Fruit fly (Drosophila melanogaster): ENCODE data around the gene ems.

ems gene

DNA sequence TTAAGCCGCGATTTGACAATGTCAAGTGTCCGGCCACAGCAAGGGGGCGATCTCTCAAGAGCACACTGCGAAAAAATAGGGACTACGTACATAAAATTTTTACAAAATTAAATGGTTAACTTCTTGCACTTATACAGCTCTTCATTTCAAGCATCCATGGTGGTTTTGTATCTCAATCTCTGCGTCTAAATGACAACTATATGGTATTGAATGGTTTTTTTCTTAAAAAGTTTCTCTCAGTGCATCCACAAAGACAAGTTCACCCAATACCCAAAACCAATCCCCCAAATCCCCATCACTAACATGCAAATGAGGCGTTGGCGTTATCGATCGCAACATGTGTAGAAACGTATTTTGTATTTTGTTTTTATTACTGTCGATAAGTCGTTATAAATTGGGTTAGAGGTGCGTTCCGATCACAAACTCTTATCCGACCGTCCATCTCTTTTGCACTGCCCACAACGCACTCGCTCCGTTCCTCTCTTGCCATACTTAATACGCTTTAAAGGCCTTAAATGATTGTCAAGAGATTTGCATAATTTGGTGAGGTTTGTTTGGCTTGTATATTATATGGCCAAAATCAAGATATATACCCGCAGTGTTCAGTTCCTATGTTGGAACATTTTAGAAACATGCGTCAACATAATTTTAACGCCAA, 13.2 kb downstream of the ems start (continued):
- TF ChIP-seq spab (GFP tag; optimal IDR thresholded peaks at IDR 0.05) (no peak), ss (GFP tag; optimal IDR thresholded peaks at IDR 0.05) (no peak), CG11902 (GFP tag; optimal IDR thresholded peaks at IDR 0.05) (peak; percentile 6), CG31627 (GFP tag; optimal IDR thresholded peaks at IDR 0.05) (peak; percentile 70), fkh (GFP tag; optimal IDR thresholded peaks at IDR 0.05) (no peak), Eip93F (GFP tag; optimal IDR thresholded peaks at IDR 0.05) (no peak), CG11294 (GFP tag; IDR thresholded peaks at IDR 0.05) (no peak), CG6792 (GFP tag; optimal IDR thresholded peaks at IDR 0.05) (peak; percentile 24)

DNA sequence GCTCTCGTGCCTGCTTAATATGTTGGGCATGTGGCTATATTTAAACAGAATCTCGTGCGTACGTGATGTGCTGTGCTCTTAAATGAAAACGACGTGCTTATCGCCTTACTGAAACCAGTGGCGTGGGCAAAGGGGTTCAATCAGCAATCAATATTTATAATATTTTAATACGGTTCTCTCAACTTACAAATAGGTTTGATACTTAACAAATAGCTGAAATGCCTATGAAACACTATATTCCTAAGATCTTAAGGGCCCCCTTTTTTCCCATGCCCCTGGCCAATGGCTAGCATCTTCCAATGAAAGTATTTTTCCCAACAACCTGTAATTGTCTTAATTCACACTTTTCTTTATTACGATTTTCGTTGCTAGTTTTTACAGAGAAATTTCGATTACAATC, 14.0 kb downstream of the ems start:
- TF ChIP-seq Met (GFP tag; optimal IDR thresholded peaks at IDR 0.05) (peak; percentile 77), Sox15 (GFP tag; optimal IDR thresholded peaks at IDR 0.05) (peak; percentile 56), Eip78C (GFP tag) (peak; percentile 92), CG11902 (GFP tag; optimal IDR thresholded peaks at IDR 0.05) (peak; percentile 66), cyc (GFP tag; optimal IDR thresholded peaks at IDR 0.05) (peak; percentile 65), vri (GFP tag; optimal IDR thresholded peaks at IDR 0.05) (peak; percentile 36), fkh (GFP tag; optimal IDR thresholded peaks at IDR 0.05) (no peak), achi (GFP tag; optimal IDR thresholded peaks at IDR 0.05) (peak; percentile 69), CG6854 (GFP tag; optimal IDR thresholded peaks at IDR 0.05) (no peak), spab (GFP tag; optimal IDR thresholded peaks at IDR 0.05) (peak; percentile 80), dac (GFP tag; optimal IDR thresholded peaks at IDR 0.05) (no peak), CG1621 (tag; optimal IDR thresholded peaks at IDR 0.05) (peak; percentile 79), Eip93F (GFP tag; optimal IDR thresholded peaks at IDR 0.05) (no peak), CG6792 (GFP tag; optimal IDR thresholded peaks at IDR 0.05) (peak; percentile 77), CG11762 (GFP tag; optimal IDR thresholded peaks at IDR 0.05; ENCODE audit: insufficient read depth) (peak; percentile 56), Smox (GFP tag; optimal IDR thresholded peaks at IDR 0.05) (peak; percentile 66), CG16779 (tag; optimal IDR thresholded peaks at IDR 0.05) (no peak), Eip75B (GFP tag; optimal IDR thresholded peaks at IDR 0.05) (peak; percentile 70), lz (GFP tag; optimal IDR thresholded peaks at IDR 0.05) (peak; percentile 75), esn (GFP tag; optimal IDR thresholded peaks at IDR 0.05) (peak; percentile 79), CG6276 (GFP tag; optimal IDR thresholded peaks at IDR 0.05) (no peak), Hr38 (GFP tag; optimal IDR thresholded peaks at IDR 0.05) (no peak), CG32006 (GFP tag; optimal IDR thresholded peaks at IDR 0.05) (peak; percentile 37), CG10631 (GFP tag; optimal IDR thresholded peaks at IDR 0.05) (peak; percentile 73), Sox102F (GFP tag; optimal IDR thresholded peaks at IDR 0.05) (peak; percentile 57), CG31627 (GFP tag; optimal IDR thresholded peaks at IDR 0.05) (peak; percentile 75), Sox14 (GFP tag; optimal IDR thresholded peaks at IDR 0.05) (peak; percentile 69), pdm3 (GFP tag; optimal IDR thresholded peaks at IDR 0.05) (peak; percentile 77), Blimp-1 (GFP tag; optimal IDR thresholded peaks at IDR 0.05) (peak; percentile 44), CG8632 (GFP tag; optimal IDR thresholded peaks at IDR 0.05) (peak; percentile 63), net (GFP tag; optimal IDR thresholded peaks at IDR 0.05) (peak; percentile 18), ss (GFP tag; optimal IDR thresholded peaks at IDR 0.05) (peak; percentile 74 to 86), topi (GFP tag; optimal IDR thresholded peaks at IDR 0.05) (peak; percentile 78), CG3919 (GFP tag; optimal IDR thresholded peaks at IDR 0.05) (peak; percentile 75), CG6163 (GFP tag; IDR thresholded peaks at IDR 0.05) (peak; percentile 84), Gug (GFP tag; IDR thresholded peaks at IDR 0.05) (no peak), CG8119 (GFP tag; IDR thresholded peaks at IDR 0.05) (peak; percentile 26; the same call in 1 of the 3 replicates), fd85E (GFP tag; optimal IDR thresholded peaks at IDR 0.05) (no peak), CG7368 (GFP tag; optimal IDR thresholded peaks at IDR 0.05) (peak; percentile 48), Lpt (GFP tag; optimal IDR thresholded peaks at IDR 0.05) (peak; percentile 32), Hr4 (GFP tag; optimal IDR thresholded peaks at IDR 0.05) (peak; percentile 39), CG9139 (GFP tag; optimal IDR thresholded peaks at IDR 0.05) (peak; percentile 75), CG6808 (GFP tag; optimal IDR thresholded peaks at IDR 0.05) (peak; percentile 86), svp (GFP tag) (peak; percentile 90), acj6 (GFP tag; optimal IDR thresholded peaks at IDR 0.05) (peak; percentile 80), CG3032 (tag; optimal IDR thresholded peaks at IDR 0.05) (peak; percentile 86), CG8319 (GFP tag; optimal IDR thresholded peaks at IDR 0.05) (peak; percentile 56)
